Fruit fly (Drosophila melanogaster): Measurements from ENCODE around the gene GatA.

GatA gene

DNA sequence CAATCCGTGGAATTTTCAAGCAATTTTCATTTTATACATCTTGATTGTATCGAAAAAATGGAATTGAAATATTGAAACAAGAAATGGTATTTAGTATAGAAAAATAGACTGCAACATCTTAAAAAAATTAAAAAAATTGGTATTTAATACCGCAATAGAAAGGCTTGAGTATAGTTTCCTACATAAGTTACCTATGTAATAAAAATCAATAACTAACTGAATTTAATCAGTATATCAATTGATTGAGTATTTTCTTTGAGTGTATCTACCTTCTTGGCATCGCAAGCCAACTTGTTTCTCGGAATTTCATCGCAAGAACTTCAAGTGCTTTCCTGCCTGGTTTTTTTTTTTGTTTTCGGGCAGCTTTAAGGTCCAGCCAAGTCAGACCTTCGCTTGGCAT, 38.1 kb downstream of the GatA start (continued):
- TF ChIP-seq bbx (GFP tag; IDR thresholded peaks at IDR 0.05; ENCODE audit: partially characterized antibody) (no peak), yki (optimal IDR thresholded peaks at IDR 0.05) (no peak), unpg (GFP tag; optimal IDR thresholded peaks at IDR 0.05) (peak; percentile 30), gem (tag; optimal IDR thresholded peaks at IDR 0.05) (peak; percentile 62), danr (GFP tag; IDR thresholded peaks at IDR 0.05) (no peak), CG15011 (GFP tag; optimal IDR thresholded peaks at IDR 0.05) (no peak), CoRest (tag; optimal IDR thresholded peaks at IDR 0.05) (peak; percentile 28), CG7786 (GFP tag; optimal IDR thresholded peaks at IDR 0.05) (no peak), Bdp1 (GFP tag; optimal IDR thresholded peaks at IDR 0.05) (no peak), abd-A (tag; optimal IDR thresholded peaks at IDR 0.05) (no peak), CG4424 (GFP tag; optimal IDR thresholded peaks at IDR 0.05) (no peak), Pdp1 (GFP tag; optimal IDR thresholded peaks at IDR 0.05) (peak in 1 of 2 experiments; percentile 17), al (GFP tag; IDR thresholded peaks at IDR 0.05) (no peak), Hand (GFP tag; optimal IDR thresholded peaks at IDR 0.05) (no peak), CG10959 (GFP tag; IDR thresholded peaks at IDR 0.05) (no peak), caup (GFP tag; optimal IDR thresholded peaks at IDR 0.05; ENCODE audit: severe bottlenecking) (no peak), CG33213 (GFP tag; optimal IDR thresholded peaks at IDR 0.05) (no peak), dmrt11E (tag; optimal IDR thresholded peaks at IDR 0.05) (peak; percentile 50), CG31224 (GFP tag; IDR thresholded peaks at IDR 0.05) (no peak), lbe (GFP tag; optimal IDR thresholded peaks at IDR 0.05) (peak; percentile 18), pfk (GFP tag; optimal IDR thresholded peaks at IDR 0.05) (no peak), croc (GFP tag; conservative IDR thresholded peaks at IDR 0.05) (no peak), ewg (GFP tag; optimal IDR thresholded peaks at IDR 0.05) (no peak), Max (GFP tag; optimal IDR thresholded peaks at IDR 0.05) (no peak), CG10462 (GFP tag; optimal IDR thresholded peaks at IDR 0.05) (no peak), CG11398 (GFP tag; optimal IDR thresholded peaks at IDR 0.05) (no peak), corto (GFP tag; optimal IDR thresholded peaks at IDR 0.05) (no peak), Lim3 (GFP tag; IDR thresholded peaks at IDR 0.05) (no peak), org-1 (GFP tag; optimal IDR thresholded peaks at IDR 0.05) (no peak), Ravus (GFP tag; IDR thresholded peaks at IDR 0.05) (no peak), CG12769 (tag; optimal IDR thresholded peaks at IDR 0.05) (no peak), CG15601 (tag; optimal IDR thresholded peaks at IDR 0.05) (peak; percentile 14), Meics (GFP tag; optimal IDR thresholded peaks at IDR 0.05) (no peak), klu (GFP tag; IDR thresholded peaks at IDR 0.05) (no peak), Ssrp (tag; optimal IDR thresholded peaks at IDR 0.05) (peak; percentile 10), chm (GFP tag; IDR thresholded peaks at IDR 0.05) (no peak), crc (GFP tag; optimal IDR thresholded peaks at IDR 0.05) (no peak), CG8765 (GFP tag; IDR thresholded peaks at IDR 0.05) (no peak), CG3847 (GFP tag; IDR thresholded peaks at IDR 0.05) (no peak), CG14014 (GFP tag; IDR thresholded peaks at IDR 0.05) (no peak), Sry-δ (GFP tag; optimal IDR thresholded peaks at IDR 0.05) (no peak), Asciz (GFP tag; optimal IDR thresholded peaks at IDR 0.05) (no peak), ttk (GFP tag; IDR thresholded peaks at IDR 0.05) (no peak), Six4 (GFP tag; optimal IDR thresholded peaks at IDR 0.05) (no peak), pum (GFP tag; optimal IDR thresholded peaks at IDR 0.05) (no peak), zen (tag; optimal IDR thresholded peaks at IDR 0.05) (no peak), Spps (tag; optimal IDR thresholded peaks at IDR 0.05) (no peak), CG7357 (GFP tag; IDR thresholded peaks at IDR 0.05) (no peak), D (optimal IDR thresholded peaks at IDR 0.05) (no peak), D (GFP tag; optimal IDR thresholded peaks at IDR 0.05) (no peak), CG6683 (GFP tag; optimal IDR thresholded peaks at IDR 0.05) (no peak), CG7556 (GFP tag; optimal IDR thresholded peaks at IDR 0.05) (peak; percentile 27)
